Worm (Caenorhabditis elegans) whole organism, L1 larva: ENCODE results near the gene spr-3.

Experiments used
- ama-1 ChIP-seq: fragments of 150-350 bp; optimal IDR thresholded peaks from 2 replicates; lab custom pipeline; 2014
- blmp-1 ChIP-seq: fragments of 150-350 bp; optimal IDR thresholded peaks from 2 replicates; lab custom pipeline; 2014; ENCODE audit warnings: missing biosample characterization, missing genetic modification characterization
- nhr-77 ChIP-seq: fragments of 150-350 bp; optimal IDR thresholded peaks from 2 replicates; lab custom pipeline; 2014; ENCODE audit warnings: missing biosample characterization, missing genetic modification characterization
- sptf-1 ChIP-seq: fragments of 150-350 bp; optimal IDR thresholded peaks from 2 replicates; lab custom pipeline; 2014; ENCODE audit warnings: missing biosample characterization, missing genetic modification characterization
- unc-62 ChIP-seq: fragments of 150-350 bp; optimal IDR thresholded peaks from 2 replicates; lab custom pipeline; 2014; ENCODE audit warnings: missing biosample characterization, missing genetic modification reagents, missing genetic modification characterization
- unc-86 ChIP-seq: sonication (generic microtip); optimal IDR thresholded peaks from 2 replicates; lab custom pipeline; 2016; ENCODE audit warnings: missing genetic modification characterization, missing compliant biosample characterization

DNA sequence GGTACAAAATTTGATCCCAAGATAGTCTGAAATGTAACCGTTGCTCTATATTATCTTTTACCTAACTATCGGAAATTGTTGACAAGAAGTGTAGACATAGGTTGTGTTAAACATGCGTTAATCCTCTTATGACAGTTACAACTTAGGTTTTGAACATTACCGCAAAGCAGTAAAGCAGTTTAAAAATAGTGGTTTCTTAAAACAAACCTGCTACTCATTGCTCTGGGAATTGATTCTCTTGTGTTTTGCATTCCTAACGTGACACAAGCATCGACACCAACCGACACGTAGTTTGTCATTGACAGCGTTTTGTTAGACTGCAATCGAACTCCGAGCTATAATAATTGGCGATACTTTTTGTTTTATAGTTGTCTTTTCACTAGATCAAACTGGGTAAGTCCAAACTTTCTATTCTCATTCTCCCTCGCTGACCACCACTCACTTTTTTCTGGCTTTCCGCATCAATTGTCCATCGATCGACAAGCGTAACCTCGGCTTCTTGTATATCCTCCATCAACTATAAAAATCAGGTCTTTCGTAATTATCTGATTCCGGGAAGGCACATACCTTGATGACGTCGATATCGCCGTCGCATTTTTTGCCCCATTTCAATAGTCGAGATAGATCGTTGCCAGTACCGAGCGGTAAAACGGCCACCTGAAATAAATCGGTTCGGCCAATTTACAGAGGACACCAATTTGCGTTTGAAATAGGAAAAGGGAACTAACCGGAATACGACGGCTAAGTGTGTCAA lies 17.9 kb upstream of the spr-3 start:
- TF ChIP-seq blmp-1 (tag; lab: Kevin White, UChicago) (peak; percentile 91), ama-1 (lab: Kevin White, UChicago) (no peak), nhr-77 (tag; lab: Kevin White, UChicago) (no peak), unc-86 (no peak), unc-62 (no peak), sptf-1 (tag; lab: Kevin White, UChicago) (no peak)
